Worm (Caenorhabditis elegans) whole organism, L4 larva: Measurements from ENCODE around the gene pps-1.
A peak's percentile ranks its signal among the peaks of the same experiment; 100 is the strongest.

ENCODE experiments used
- D1046.2 ChIP-seq: fragments of 200-800 bp; sonication (Bioruptor generic); IDR thresholded peaks from 2 replicates; pipeline ENCODE4 v1.3.6; 2022; ENCODE audit warnings: missing genetic modification characterization, missing compliant biosample characterization
- F10B5.3 ChIP-seq: sonication (generic microtip); optimal IDR thresholded peaks from 2 replicates; lab custom pipeline; 2016; ENCODE audit warnings: mild to moderate bottlenecking, missing genetic modification characterization, missing compliant biosample characterization
- F49E8.2 ChIP-seq: sonication (generic microtip); optimal IDR thresholded peaks from 2 replicates; lab custom pipeline; 2016; ENCODE audit warnings: missing compliant biosample characterization, mild to moderate bottlenecking, missing genetic modification characterization, borderline replicate concordance
- R02D3.7 ChIP-seq: fragments of 150-350 bp; sonication (generic microtip); optimal IDR thresholded peaks from 3 replicates; lab custom pipeline; 2014; ENCODE audit warnings: missing biosample characterization, missing genetic modification characterization
- T20F7.1 ChIP-seq: fragments of 200-800 bp; sonication (Bioruptor generic); optimal IDR thresholded peaks from 2 replicates; lab custom pipeline; 2018; ENCODE audit warnings: mild to moderate bottlenecking, missing genetic modification characterization, missing compliant biosample characterization
- T26A8.4 ChIP-seq: fragments of 200-800 bp; sonication (Bioruptor generic); IDR thresholded peaks from 2 replicates; pipeline ENCODE4 v1.3.6; 2022; ENCODE audit warnings: missing genetic modification characterization, missing compliant biosample characterization
- Y105C5A.15 ChIP-seq: fragments of 200-800 bp; sonication (Bioruptor generic); IDR thresholded peaks from 2 replicates; pipeline ENCODE4 v1.3.6; 2022; ENCODE audit warnings: missing genetic modification characterization, missing compliant biosample characterization
- Y48G9A.11 ChIP-seq: fragments of 200-800 bp; sonication (Bioruptor generic); IDR thresholded peaks from 2 replicates; pipeline ENCODE4 v1.3.6; 2022; ENCODE audit warnings: missing genetic modification reagents, missing genetic modification characterization, missing compliant biosample characterization
- aha-1 ChIP-seq: fragments of 150-350 bp; peaks from one replicate; lab custom pipeline; 2014; ENCODE audit warnings: missing biosample characterization, missing genetic modification characterization
- aly-2 ChIP-seq: sonication (generic microtip); optimal IDR thresholded peaks from 2 replicates; lab custom pipeline; 2018; ENCODE audit warnings: missing biosample characterization, missing genetic modification characterization
- arid-1 ChIP-seq: fragments of 200-800 bp; sonication (Bioruptor generic); conservative IDR thresholded peaks from 2 replicates; pipeline ENCODE4 v1.3.6; 2022; ENCODE audit warnings: missing genetic modification reagents, missing genetic modification characterization, missing compliant biosample characterization
- attf-4 ChIP-seq: sonication (generic microtip); optimal IDR thresholded peaks from 3 replicates; lab custom pipeline; 2017; ENCODE audit warnings: missing biosample characterization, missing genetic modification characterization
- ceh-20 ChIP-seq: fragments of 200-800 bp; sonication (Bioruptor generic); IDR thresholded peaks from 2 replicates; pipeline ENCODE4 v1.3.6; 2022; ENCODE audit warnings: missing genetic modification reagents, missing genetic modification characterization, missing compliant biosample characterization
- ceh-32 ChIP-seq: sonication (generic microtip); optimal IDR thresholded peaks from 2 replicates; lab custom pipeline; 2016; ENCODE audit warnings: mild to moderate bottlenecking, missing genetic modification characterization, missing compliant biosample characterization; ENCODE audit not compliant: poor library complexity
- ceh-62 ChIP-seq: sonication (generic microtip); optimal IDR thresholded peaks from 2 replicates; lab custom pipeline; 2017; ENCODE audit warnings: missing biosample characterization, missing genetic modification characterization
- ces-1 ChIP-seq: fragments of 150-350 bp; sonication (generic microtip); optimal IDR thresholded peaks from 4 replicates; lab custom pipeline; 2014; ENCODE audit warnings: missing biosample characterization, missing genetic modification reagents, missing genetic modification characterization
- ctbp-1 ChIP-seq: fragments of 200-800 bp; sonication (Bioruptor generic); IDR thresholded peaks from 2 replicates; pipeline ENCODE4 v1.3.6; 2022; ENCODE audit warnings: missing genetic modification reagents, missing genetic modification characterization, missing compliant biosample characterization
- daf-12 ChIP-seq: fragments of 150-350 bp; optimal IDR thresholded peaks from 2 replicates; lab custom pipeline; 2014; ENCODE audit warnings: missing biosample characterization, missing genetic modification reagents, missing genetic modification characterization
- daf-16 ChIP-seq, 3 experiments: sonication (generic microtip); optimal IDR thresholded peaks; 2 replicates each; lab custom pipeline; 2016 to 2017; ENCODE audit warnings: missing genetic modification characterization in 3 of 3, missing genetic modification reagents in 3 of 3, mild to moderate bottlenecking in 2 of 3, missing compliant biosample characterization in 2 of 3, missing biosample characterization in 1 of 3, moderate library complexity in 1 of 3
- daf-19 ChIP-seq: fragments of 200-800 bp; sonication (Bioruptor generic); conservative IDR thresholded peaks from 2 replicates; pipeline ENCODE4 v1.3.6; 2022; ENCODE audit warnings: missing genetic modification characterization, missing compliant biosample characterization
- dmd-6 ChIP-seq: fragments of 200-800 bp; sonication (Bioruptor generic); IDR thresholded peaks from 2 replicates; pipeline ENCODE4 v1.3.6; 2022; ENCODE audit warnings: missing genetic modification reagents, missing genetic modification characterization, missing compliant biosample characterization
- duxl-1 ChIP-seq: sonication (generic microtip); optimal IDR thresholded peaks from 2 replicates; lab custom pipeline; 2016; ENCODE audit warnings: mild to moderate bottlenecking, missing genetic modification characterization, moderate library complexity, missing compliant biosample characterization; ENCODE audit not compliant: poor library complexity
- egl-27 ChIP-seq: sonication (generic microtip); optimal IDR thresholded peaks from 3 replicates; lab custom pipeline; 2017; ENCODE audit warnings: missing biosample characterization, missing genetic modification reagents, missing genetic modification characterization
- fkh-10 ChIP-seq: fragments of 150-350 bp; optimal IDR thresholded peaks from 2 replicates; lab custom pipeline; 2014; ENCODE audit warnings: missing biosample characterization, missing genetic modification reagents, missing genetic modification characterization
- hlh-11 ChIP-seq: fragments of 200-800 bp; sonication (Bioruptor generic); optimal IDR thresholded peaks from 2 replicates; lab custom pipeline; 2018; ENCODE audit warnings: mild to moderate bottlenecking, missing genetic modification characterization, missing compliant biosample characterization
- hlh-30 ChIP-seq: sonication (generic microtip); optimal IDR thresholded peaks from 2 replicates; lab custom pipeline; 2017; ENCODE audit warnings: antibody characterized with exemption, mild to moderate bottlenecking, missing genetic modification characterization, missing compliant biosample characterization; ENCODE audit not compliant: insufficient read depth
- hmg-1.1 ChIP-seq: fragments of 200-800 bp; sonication (Bioruptor generic); IDR thresholded peaks from 2 replicates; pipeline ENCODE4 v1.3.6; 2022; ENCODE audit warnings: missing genetic modification reagents, missing genetic modification characterization, missing compliant biosample characterization
- jun-1 ChIP-seq: fragments of 150-350 bp; optimal IDR thresholded peaks from 2 replicates; lab custom pipeline; 2014; ENCODE audit warnings: missing biosample characterization, missing genetic modification reagents, missing genetic modification characterization
- lin-15B ChIP-seq: fragments of 150-350 bp; sonication (generic microtip); optimal IDR thresholded peaks from 3 replicates; lab custom pipeline; 2014; ENCODE audit warnings: missing biosample characterization, missing genetic modification characterization
- lin-38 ChIP-seq: fragments of 200-800 bp; sonication (Bioruptor generic); IDR thresholded peaks from 2 replicates; pipeline ENCODE4 v1.3.6; 2022; ENCODE audit warnings: missing genetic modification reagents, missing genetic modification characterization, missing compliant biosample characterization
- madf-5 ChIP-seq, 2 experiments: fragments of 200-800 bp; sonication (Bioruptor generic); IDR thresholded peaks; 2 replicates each; pipeline ENCODE4 v1.3.6; 2022; ENCODE audit warnings: missing compliant biosample characterization in 2 of 2, missing genetic modification characterization in 2 of 2
- mdt-29 ChIP-seq: fragments of 200-800 bp; sonication (Bioruptor generic); IDR thresholded peaks from 2 replicates; pipeline ENCODE4 v1.3.6; 2022; ENCODE audit warnings: missing genetic modification reagents, missing genetic modification characterization, missing compliant biosample characterization
- mep-1 ChIP-seq: fragments of 150-350 bp; sonication (generic microtip); optimal IDR thresholded peaks from 3 replicates; lab custom pipeline; 2014; ENCODE audit warnings: missing biosample characterization, missing genetic modification characterization
- mxl-2 ChIP-seq: fragments of 200-800 bp; sonication (Bioruptor generic); conservative IDR thresholded peaks from 2 replicates; pipeline ENCODE4 v1.3.6; 2022; ENCODE audit warnings: missing genetic modification reagents, missing genetic modification characterization, missing compliant biosample characterization
- mxl-3 ChIP-seq: fragments of 200-800 bp; sonication (Bioruptor generic); optimal IDR thresholded peaks from 2 replicates; lab custom pipeline; 2018; ENCODE audit warnings: mild to moderate bottlenecking, missing genetic modification characterization, missing compliant biosample characterization
- nhr-10 ChIP-seq: fragments of 150-350 bp; optimal IDR thresholded peaks from 2 replicates; lab custom pipeline; 2014; ENCODE audit warnings: missing biosample characterization, missing genetic modification characterization
- nhr-11 ChIP-seq: fragments of 150-350 bp; optimal IDR thresholded peaks from 2 replicates; lab custom pipeline; 2014; ENCODE audit warnings: missing biosample characterization, missing genetic modification characterization
- nhr-25 ChIP-seq: sonication (generic microtip); optimal IDR thresholded peaks from 2 replicates; lab custom pipeline; 2017; ENCODE audit warnings: missing genetic modification characterization, mild to moderate bottlenecking, missing compliant biosample characterization, antibody characterized with exemption, moderate library complexity, borderline replicate concordance; ENCODE audit not compliant: insufficient read depth
- nhr-41 ChIP-seq: fragments of 200-800 bp; sonication (Bioruptor generic); IDR thresholded peaks from 2 replicates; pipeline ENCODE4 v1.3.6; 2022; ENCODE audit warnings: missing genetic modification reagents, missing genetic modification characterization, missing compliant biosample characterization
- nhr-77 ChIP-seq: fragments of 150-350 bp; optimal IDR thresholded peaks from 2 replicates; lab custom pipeline; 2014; ENCODE audit warnings: missing biosample characterization, missing genetic modification characterization
- pqm-1 ChIP-seq: sonication (generic microtip); optimal IDR thresholded peaks from 2 replicates; lab custom pipeline; 2017; ENCODE audit warnings: missing biosample characterization, missing genetic modification characterization
- rbr-2 ChIP-seq: sonication (generic microtip); optimal IDR thresholded peaks from 2 replicates; lab custom pipeline; 2016; ENCODE audit warnings: missing genotype, missing genetic modification characterization, missing compliant biosample characterization
- skn-1 ChIP-seq: fragments of 150-350 bp; optimal IDR thresholded peaks from 2 replicates; lab custom pipeline; 2014; ENCODE audit warnings: missing biosample characterization, missing genetic modification characterization
- snpc-1.2 ChIP-seq: fragments of 200-800 bp; sonication (Bioruptor generic); IDR thresholded peaks from 2 replicates; pipeline ENCODE4 v1.3.6; 2022; ENCODE audit warnings: missing genetic modification reagents, missing genetic modification characterization, missing compliant biosample characterization
- spr-3 ChIP-seq: fragments of 200-800 bp; sonication (Bioruptor generic); optimal IDR thresholded peaks from 2 replicates; lab custom pipeline; 2018; ENCODE audit warnings: mild to moderate bottlenecking, missing genetic modification characterization, missing compliant biosample characterization
- tag-97 ChIP-seq: fragments of 200-800 bp; sonication (Bioruptor generic); IDR thresholded peaks from 2 replicates; pipeline ENCODE4 v1.3.6; 2022; ENCODE audit warnings: missing genetic modification characterization, missing compliant biosample characterization
- tra-1 ChIP-seq: fragments of 200-800 bp; sonication (Bioruptor generic); IDR thresholded peaks from 2 replicates; pipeline ENCODE4 v1.3.6; 2022; ENCODE audit warnings: missing genetic modification reagents, missing genetic modification characterization, missing compliant biosample characterization
- unc-130 ChIP-seq: sonication (generic microtip); optimal IDR thresholded peaks from 2 replicates; lab custom pipeline; 2016; ENCODE audit warnings: missing genetic modification reagents, missing genetic modification characterization, missing compliant biosample characterization
- zag-1 ChIP-seq: fragments of 150-350 bp; optimal IDR thresholded peaks from 2 replicates; lab custom pipeline; 2014; ENCODE audit warnings: missing biosample characterization, missing genetic modification characterization
- zfp-2 ChIP-seq: sonication (generic microtip); optimal IDR thresholded peaks from 2 replicates; lab custom pipeline; 2016; ENCODE audit warnings: mild to moderate bottlenecking, missing genetic modification characterization, missing compliant biosample characterization
- zip-11 ChIP-seq: fragments of 200-800 bp; sonication (Bioruptor generic); IDR thresholded peaks from 2 replicates; pipeline ENCODE4 v1.3.6; 2022; ENCODE audit warnings: missing genetic modification characterization, missing compliant biosample characterization
- zip-2 ChIP-seq: fragments of 150-350 bp; optimal IDR thresholded peaks from 2 replicates; lab custom pipeline; 2014; ENCODE audit warnings: missing biosample characterization, missing genetic modification characterization

pps-1 gene

DNA sequence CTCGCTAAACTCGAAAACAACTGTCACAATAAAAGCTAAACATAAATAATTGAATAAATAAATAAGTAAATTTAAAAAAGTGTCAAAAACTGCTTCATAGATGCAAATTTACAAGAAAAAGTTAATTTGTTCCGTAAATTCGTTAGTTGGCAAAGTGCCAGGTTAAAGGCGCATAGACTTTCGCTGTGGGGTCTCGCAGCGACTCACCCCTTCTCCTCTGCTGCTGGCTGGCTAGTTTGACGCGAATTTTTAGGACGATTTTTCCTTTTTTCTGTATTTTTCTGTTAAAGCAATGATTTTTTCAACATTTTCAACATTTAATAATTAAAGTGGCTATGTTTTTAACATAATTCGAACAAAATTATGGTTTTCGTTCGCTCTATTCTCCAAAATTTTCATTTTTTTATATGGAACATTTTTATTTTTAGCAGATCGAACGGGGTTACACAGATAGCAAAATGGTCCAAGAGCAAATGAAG lies 14.5 kb downstream of the pps-1 start, which contains the start of gene rack-1 (continued):
- TF ChIP-seq Y48G9A.11 (GFP tag; lab: Robert Waterston, UW) = no peak
- TF ChIP-seq nhr-77 (tag; lab: Kevin White, UChicago) = no peak
- TF ChIP-seq aly-2 (tag; lab: Kevin White, UChicago) = no peak
- no peak for TF ChIP-seq daf-12 (tag; lab: Kevin White, UChicago)
- TF ChIP-seq attf-4 (tag; lab: Kevin White, UChicago) = no peak
- TF ChIP-seq lin-38 = peak; percentile 51
- TF ChIP-seq Y105C5A.15 (GFP tag; lab: Robert Waterston, UW) = no peak
- TF ChIP-seq F10B5.3 (tag; lab: Kevin White, UChicago) = no peak
- TF ChIP-seq rbr-2 = peak; percentile 39
- no peak for TF ChIP-seq daf-16 (GFP tag; optimal IDR thresholded peaks at IDR 0.05; lab: Kevin White, UChicago)
- peak; percentile 38 for TF ChIP-seq daf-16 (tag; optimal IDR thresholded peaks at IDR 0.05; lab: Kevin White, UChicago)
- no peak for TF ChIP-seq tag-97 (GFP tag; lab: Robert Waterston, UW)
- peak; percentile 65 for TF ChIP-seq mep-1
- TF ChIP-seq arid-1 (GFP tag; lab: Robert Waterston, UW) = no peak
- TF ChIP-seq F49E8.2 (tag; lab: Kevin White, UChicago) = no peak
- no peak for TF ChIP-seq duxl-1 (tag; lab: Kevin White, UChicago)
- TF ChIP-seq nhr-25 (tag; lab: Kevin White, UChicago) = no peak
- TF ChIP-seq hlh-30 (tag; lab: Kevin White, UChicago) = peak; percentile 12
- no peak for TF ChIP-seq zag-1 (tag; lab: Kevin White, UChicago)
- TF ChIP-seq T26A8.4 (GFP tag; lab: Robert Waterston, UW) = no peak
- TF ChIP-seq R02D3.7 = no peak
- no peak; the same call in 1 of the 2 replicates for TF ChIP-seq dmd-6 (GFP tag; lab: Robert Waterston, UW)
- no peak for TF ChIP-seq D1046.2 (GFP tag; lab: Robert Waterston, UW)
- no peak for TF ChIP-seq ceh-32
- TF ChIP-seq aha-1 (tag; lab: Kevin White, UChicago) = peak; percentile 54
- no peak for TF ChIP-seq egl-27 (tag; lab: Kevin White, UChicago)
- no peak for TF ChIP-seq ceh-62
- TF ChIP-seq snpc-1.2 (GFP tag; lab: Robert Waterston, UW) = no peak
- no peak for TF ChIP-seq ctbp-1 (GFP tag; lab: Robert Waterston, UW)
- TF ChIP-seq nhr-10 = no peak
- no peak for TF ChIP-seq ceh-20 (GFP tag; lab: Robert Waterston, UW)
- no peak for TF ChIP-seq nhr-41 (GFP tag; lab: Robert Waterston, UW)
- no peak for TF ChIP-seq mxl-2
- peak; percentile 17 for TF ChIP-seq unc-130 (GFP tag; lab: Kevin White, UChicago)
- TF ChIP-seq nhr-11 = peak; percentile 14
- TF ChIP-seq zip-11 (GFP tag; lab: Robert Waterston, UW) = no peak
- peak; percentile 16 for TF ChIP-seq mxl-3 (GFP tag; lab: Kevin White, UChicago)
- no peak for TF ChIP-seq skn-1 (tag; lab: Kevin White, UChicago)
- TF ChIP-seq hmg-1.1 (GFP tag; lab: Robert Waterston, UW) = peak; percentile 49
- TF ChIP-seq tra-1 (GFP tag; lab: Robert Waterston, UW) = no peak
- no peak for TF ChIP-seq pqm-1 (tag; lab: Kevin White, UChicago)
- TF ChIP-seq mdt-29 (GFP tag; lab: Robert Waterston, UW) = no peak
- no peak for TF ChIP-seq ces-1 (GFP tag; lab: Kevin White, UChicago)
- no peak for TF ChIP-seq daf-19 (GFP tag; lab: Robert Waterston, UW)
- TF ChIP-seq fkh-10 = peak; percentile 11
- no peak for TF ChIP-seq jun-1 (tag; lab: Kevin White, UChicago)
- peak; percentile 48 for TF ChIP-seq hlh-11 (tag; lab: Kevin White, UChicago)
- TF ChIP-seq T20F7.1 (GFP tag; lab: Kevin White, UChicago) = no peak
- TF ChIP-seq zip-2 (tag; lab: Kevin White, UChicago) = no peak
- no peak for TF ChIP-seq madf-5 (GFP tag; IDR thresholded peaks at IDR 0.05; lab: Robert Waterston, UW)
- no peak for TF ChIP-seq spr-3 (GFP tag; lab: Kevin White, UChicago)
- no peak for TF ChIP-seq lin-15B (tag; lab: Kevin White, UChicago)
- TF ChIP-seq zfp-2 (tag; lab: Kevin White, UChicago) = no peak
